Fruit fly (Drosophila melanogaster) whole organism, embryonic: Measurements from ENCODE around the gene Trm7-32.

ENCODE experiments used
- B-H1 ChIP-seq: fragments of 200-800 bp; sonication (Bioruptor generic); IDR thresholded peaks from 3 replicates; pipeline ENCODE4 v1.3.6; 2022; ENCODE audit warnings: missing biosample characterization, missing genetic modification characterization
- CG10979 ChIP-seq: fragments of 200-800 bp; sonication (Bioruptor generic); optimal IDR thresholded peaks from 2 replicates; lab custom pipeline; 2018; ENCODE audit warnings: missing biosample characterization, mild to moderate bottlenecking, missing genetic modification characterization, moderate library complexity
- CG11504 ChIP-seq: fragments of 200-800 bp; sonication (Bioruptor generic); optimal IDR thresholded peaks from 3 replicates; lab custom pipeline; 2019; ENCODE audit warnings: missing biosample characterization, mild to moderate bottlenecking, missing genetic modification characterization, moderate library complexity
- CG12071 ChIP-seq: fragments of 200-800 bp; sonication (Bioruptor generic); optimal IDR thresholded peaks from 3 replicates; lab custom pipeline; 2018; ENCODE audit warnings: missing biosample characterization, mild to moderate bottlenecking, missing genetic modification characterization
- CG12219 ChIP-seq: fragments of 200-800 bp; sonication (Bioruptor generic); optimal IDR thresholded peaks from 3 replicates; lab custom pipeline; 2018; ENCODE audit warnings: missing biosample characterization, mild to moderate bottlenecking, missing genetic modification characterization
- CG13775 ChIP-seq: fragments of 200-800 bp; sonication (Bioruptor generic); optimal IDR thresholded peaks from 3 replicates; lab custom pipeline; 2017; ENCODE audit warnings: missing biosample characterization, mild to moderate bottlenecking, missing genetic modification characterization
- CG14667 ChIP-seq: fragments of 200-800 bp; sonication (Bioruptor generic); IDR thresholded peaks from 2 replicates; pipeline ENCODE4 v1.3.6; 2022; ENCODE audit warnings: missing biosample characterization, missing genetic modification characterization
- CG15514 ChIP-seq: fragments of 200-800 bp; sonication (Bioruptor generic); optimal IDR thresholded peaks from 3 replicates; lab custom pipeline; 2017; ENCODE audit warnings: missing biosample characterization, missing genetic modification characterization, mild to moderate bottlenecking, moderate library complexity, missing genetic modification reagents
- CG1647 ChIP-seq: fragments of 200-800 bp; sonication (Bioruptor generic); optimal IDR thresholded peaks from 3 replicates; lab custom pipeline; 2016; ENCODE audit warnings: missing biosample characterization, missing genetic modification characterization
- CG1832 ChIP-seq: fragments of 200-800 bp; sonication (Bioruptor generic); optimal IDR thresholded peaks from 2 replicates; lab custom pipeline; 2017; ENCODE audit warnings: missing biosample characterization, mild to moderate bottlenecking, missing genetic modification characterization, inconsistent platforms
- CG18476 ChIP-seq: fragments of 200-800 bp; sonication (Bioruptor generic); optimal IDR thresholded peaks from 2 replicates; lab custom pipeline; 2016; ENCODE audit warnings: missing biosample characterization, mild to moderate bottlenecking, missing genetic modification characterization
- CG30020 ChIP-seq: fragments of 200-800 bp; optimal IDR thresholded peaks from 2 replicates; lab custom pipeline; 2019; ENCODE audit warnings: missing biosample characterization, mild to moderate bottlenecking, missing genetic modification characterization, moderate library complexity
- CG30403 ChIP-seq: fragments of 200-800 bp; sonication (Bioruptor generic); optimal IDR thresholded peaks from 3 replicates; lab custom pipeline; 2016; ENCODE audit warnings: missing biosample characterization, missing genetic modification characterization
- CG30431 ChIP-seq: fragments of 200-800 bp; sonication (Bioruptor generic); optimal IDR thresholded peaks from 2 replicates; lab custom pipeline; 2017; ENCODE audit warnings: missing biosample characterization, missing genetic modification characterization
- CG31388 ChIP-seq: fragments of 200-800 bp; sonication (Bioruptor generic); optimal IDR thresholded peaks from 2 replicates; lab custom pipeline; 2016; ENCODE audit warnings: missing biosample characterization, missing genetic modification characterization
- CG3163 ChIP-seq: fragments of 200-800 bp; sonication (Bioruptor generic); optimal IDR thresholded peaks from 3 replicates; lab custom pipeline; 2016; ENCODE audit warnings: missing biosample characterization, missing genetic modification characterization
- CG34422 ChIP-seq: fragments of 200-800 bp; sonication (Bioruptor generic); IDR thresholded peaks from 3 replicates; pipeline ENCODE4 v1.3.6; 2022; ENCODE audit warnings: missing biosample characterization, missing genetic modification characterization
- CG43689 ChIP-seq: fragments of 200-800 bp; sonication (Bioruptor generic); IDR thresholded peaks from 2 replicates; pipeline ENCODE4 v1.3.6; 2022; ENCODE audit warnings: missing biosample characterization, missing genetic modification characterization
- CG6683 ChIP-seq: fragments of 200-800 bp; sonication (Bioruptor generic); optimal IDR thresholded peaks from 2 replicates; lab custom pipeline; 2017; ENCODE audit warnings: missing biosample characterization, mild to moderate bottlenecking, missing genetic modification characterization, missing genetic modification reagents
- CG7271 ChIP-seq: fragments of 200-800 bp; sonication (Bioruptor generic); optimal IDR thresholded peaks from 2 replicates; lab custom pipeline; 2018; ENCODE audit warnings: missing biosample characterization, mild to moderate bottlenecking, missing genetic modification characterization, moderate library complexity
- CG7357 ChIP-seq: fragments of 200-800 bp; sonication (Bioruptor generic); IDR thresholded peaks from 3 replicates; pipeline ENCODE4 v1.3.6; 2022; ENCODE audit warnings: missing biosample characterization, missing genetic modification characterization
- CG7556 ChIP-seq: fragments of 200-800 bp; sonication (Bioruptor generic); optimal IDR thresholded peaks from 2 replicates; lab custom pipeline; 2017; ENCODE audit warnings: missing biosample characterization, mild to moderate bottlenecking, missing genetic modification characterization
- CG9817 ChIP-seq: fragments of 200-800 bp; sonication (Bioruptor generic); optimal IDR thresholded peaks from 2 replicates; lab custom pipeline; 2018; ENCODE audit warnings: missing biosample characterization, mild to moderate bottlenecking, missing genetic modification characterization, moderate library complexity
- CG9876 ChIP-seq: fragments of 200-800 bp; sonication (Bioruptor generic); optimal IDR thresholded peaks from 2 replicates; lab custom pipeline; 2016; ENCODE audit warnings: missing biosample characterization, missing genetic modification characterization
- CHES-1-like ChIP-seq: fragments of 200-800 bp; sonication (Bioruptor generic); optimal IDR thresholded peaks from 2 replicates; lab custom pipeline; 2016; ENCODE audit warnings: missing biosample characterization, missing genetic modification characterization
- CoRest ChIP-seq: fragments of 200-800 bp; sonication (Bioruptor generic); optimal IDR thresholded peaks from 3 replicates; lab custom pipeline; 2018; ENCODE audit warnings: missing biosample characterization, mild to moderate bottlenecking, missing genetic modification characterization, moderate library complexity
- E2f1 ChIP-seq: fragments of 200-800 bp; sonication (Bioruptor generic); IDR thresholded peaks from 2 replicates; pipeline ENCODE4 v1.3.6; 2022; ENCODE audit warnings: missing biosample characterization, missing genetic modification characterization
- Fer3 ChIP-seq: fragments of 200-800 bp; sonication (Bioruptor generic); optimal IDR thresholded peaks from 2 replicates; lab custom pipeline; 2018; ENCODE audit warnings: missing biosample characterization, mild to moderate bottlenecking, missing genetic modification characterization, moderate library complexity
- Gug ChIP-seq: fragments of 200-800 bp; sonication (Bioruptor generic); IDR thresholded peaks from 4 replicates; pipeline ENCODE4 v1.3.6; 2022; ENCODE audit warnings: missing biosample characterization, missing genetic modification characterization
- HmgD ChIP-seq: fragments of 200-800 bp; sonication (Bioruptor generic); optimal IDR thresholded peaks from 3 replicates; lab custom pipeline; 2016; ENCODE audit warnings: missing biosample characterization, missing genetic modification characterization
- Hmr ChIP-seq: fragments of 200-800 bp; sonication (Bioruptor generic); optimal IDR thresholded peaks from 3 replicates; lab custom pipeline; 2017; ENCODE audit warnings: mild to moderate bottlenecking, missing biosample characterization, missing genetic modification reagents, missing genetic modification characterization
- NC2α ChIP-seq: fragments of 200-800 bp; sonication (Bioruptor generic); optimal IDR thresholded peaks from 2 replicates; lab custom pipeline; 2016; ENCODE audit warnings: missing biosample characterization, missing genetic modification characterization
- Nf-YB ChIP-seq: fragments of 200-800 bp; sonication (Bioruptor generic); optimal IDR thresholded peaks from 3 replicates; lab custom pipeline; 2019; ENCODE audit warnings: missing biosample characterization, mild to moderate bottlenecking, missing genetic modification characterization, moderate library complexity
- Sin3A ChIP-seq: fragments of >200 bp; optimal IDR thresholded peaks from 2 replicates; lab custom pipeline; 2018
- Xbp1 ChIP-seq: fragments of 200-800 bp; sonication (Bioruptor generic); optimal IDR thresholded peaks from 3 replicates; lab custom pipeline; 2016; ENCODE audit warnings: missing biosample characterization, mild to moderate bottlenecking, missing genetic modification characterization
- bcd ChIP-seq: fragments of 200-800 bp; sonication (Bioruptor generic); optimal IDR thresholded peaks from 2 replicates; lab custom pipeline; 2017; ENCODE audit warnings: missing biosample characterization, mild to moderate bottlenecking, missing genetic modification characterization
- bsh ChIP-seq, 2 experiments: fragments of 200-800 bp; sonication (Bioruptor generic); optimal IDR thresholded peaks; 2 replicates each; lab custom pipeline; 2017 to 2018; ENCODE audit warnings: mild to moderate bottlenecking in 2 of 2, missing biosample characterization in 2 of 2, missing genetic modification characterization in 2 of 2, moderate library complexity in 1 of 2
- chm ChIP-seq: fragments of 200-800 bp; sonication (Bioruptor generic); IDR thresholded peaks from 2 replicates; pipeline ENCODE4 v1.3.6; 2022; ENCODE audit warnings: missing biosample characterization, missing genetic modification characterization
- dati ChIP-seq: fragments of 200-800 bp; sonication (Bioruptor generic); IDR thresholded peaks from 2 replicates; pipeline ENCODE4 v1.3.6; 2022; ENCODE audit warnings: missing biosample characterization, missing genetic modification characterization
- emc ChIP-seq: fragments of 200-800 bp; sonication (Bioruptor generic); optimal IDR thresholded peaks from 2 replicates; lab custom pipeline; 2016; ENCODE audit warnings: missing biosample characterization, missing genetic modification characterization
- eyg ChIP-seq: fragments of 200-800 bp; sonication (Bioruptor generic); optimal IDR thresholded peaks from 3 replicates; lab custom pipeline; 2016; ENCODE audit warnings: missing biosample characterization, missing genetic modification characterization
- fd64A ChIP-seq: fragments of 200-800 bp; sonication (Bioruptor generic); optimal IDR thresholded peaks from 3 replicates; lab custom pipeline; 2018; ENCODE audit warnings: missing biosample characterization, mild to moderate bottlenecking, missing genetic modification characterization
- h ChIP-seq: fragments of >200 bp; optimal IDR thresholded peaks from 2 replicates; lab custom pipeline; 2017
- insv ChIP-seq, 2 experiments: fragments of 200-800 bp; sonication (Bioruptor generic); optimal IDR thresholded peaks; 3 replicates each; lab custom pipeline; 2016 to 2018; ENCODE audit warnings: missing biosample characterization in 2 of 2, missing genetic modification characterization in 2 of 2
- jigr1 ChIP-seq: fragments of 200-800 bp; sonication (Bioruptor generic); IDR thresholded peaks from 3 replicates; pipeline ENCODE4 v1.3.6; 2022; ENCODE audit warnings: missing biosample characterization, missing genetic modification characterization
- jing ChIP-seq: fragments of 200-800 bp; sonication (Bioruptor generic); optimal IDR thresholded peaks from 2 replicates; lab custom pipeline; 2018; ENCODE audit warnings: missing biosample characterization, mild to moderate bottlenecking, missing genetic modification characterization
- luna ChIP-seq: fragments of 200-800 bp; sonication (Bioruptor generic); optimal IDR thresholded peaks from 2 replicates; lab custom pipeline; 2016; ENCODE audit warnings: missing biosample characterization, missing genetic modification characterization
- pfk ChIP-seq: fragments of 200-800 bp; sonication (Bioruptor generic); optimal IDR thresholded peaks from 2 replicates; lab custom pipeline; 2018; ENCODE audit warnings: missing biosample characterization, mild to moderate bottlenecking, missing genetic modification characterization, moderate library complexity
- rib ChIP-seq: fragments of 200-800 bp; sonication (Bioruptor generic); IDR thresholded peaks from 2 replicates; pipeline ENCODE4 v1.3.6; 2022; ENCODE audit warnings: missing biosample characterization, missing genetic modification characterization
- so ChIP-seq: fragments of 200-800 bp; sonication (Bioruptor generic); IDR thresholded peaks from 3 replicates; pipeline ENCODE4 v1.3.6; 2022; ENCODE audit warnings: missing biosample characterization, missing genetic modification characterization
- tap ChIP-seq: fragments of 200-800 bp; optimal IDR thresholded peaks from 3 replicates; lab custom pipeline; 2019; ENCODE audit warnings: missing biosample characterization, mild to moderate bottlenecking, missing genetic modification characterization, moderate library complexity

Trm7-32 gene

DNA sequence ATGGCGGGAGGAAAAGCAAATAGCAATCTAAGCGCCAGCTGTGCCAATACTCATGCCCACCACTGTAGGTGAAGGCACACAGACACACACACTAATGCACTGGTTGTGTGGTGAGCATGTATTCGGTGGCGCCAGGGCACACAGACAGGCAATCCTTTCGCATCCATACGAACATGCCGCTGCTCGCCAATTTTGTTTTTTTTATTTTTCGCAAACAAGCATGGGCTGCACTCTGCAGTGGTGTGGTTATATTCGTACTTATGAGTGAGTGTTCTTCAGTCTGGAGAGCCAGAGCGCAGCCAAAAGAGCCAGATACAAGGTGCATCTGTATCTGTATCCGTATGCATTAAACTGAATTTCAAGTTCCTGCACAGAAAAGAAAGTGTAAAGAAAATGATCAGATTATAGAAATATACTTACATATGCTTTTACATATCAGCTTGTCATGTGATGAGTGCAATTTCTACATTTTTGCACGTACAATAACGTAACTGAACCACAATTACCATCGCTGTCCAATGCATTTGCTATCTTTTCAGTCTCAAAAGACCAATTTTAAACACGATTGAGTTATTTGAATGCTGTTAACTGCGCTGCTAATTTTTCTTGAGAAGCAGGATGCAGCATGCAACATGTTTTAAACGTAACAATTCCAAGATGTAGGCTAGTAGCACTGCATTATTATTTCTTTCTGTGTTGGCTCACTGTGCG lies 18.8 kb downstream of the Trm7-32 start (continued):
- TF ChIP-seq CG1647 (GFP tag; lab: Kevin White, UChicago), result no peak
- TF ChIP-seq CG3163, result no peak
- no peak for TF ChIP-seq CG43689
- no peak for TF ChIP-seq tap (tag; lab: Kevin White, UChicago)
- no peak for TF ChIP-seq Hmr (GFP tag; lab: Kevin White, UChicago)
- TF ChIP-seq bsh (GFP tag; optimal IDR thresholded peaks at IDR 0.05; lab: Kevin White, UChicago), result peak; percentile 25 to 88
- no peak for TF ChIP-seq insv (GFP tag; optimal IDR thresholded peaks at IDR 0.05; lab: Kevin White, UChicago)
- no peak for TF ChIP-seq Fer3 (tag; lab: Kevin White, UChicago)
- TF ChIP-seq CG12071 (GFP tag; lab: Kevin White, UChicago), result no peak
- TF ChIP-seq CG12219 (GFP tag; lab: Kevin White, UChicago), result peak; percentile 9
- no peak for TF ChIP-seq pfk (GFP tag; lab: Kevin White, UChicago)
- TF ChIP-seq CG18476 (GFP tag; lab: Kevin White, UChicago), result no peak
- TF ChIP-seq CoRest (tag; lab: Kevin White, UChicago), result peak; percentile 8
- no peak for TF ChIP-seq chm (GFP tag; lab: Robert Waterston, UW)
- TF ChIP-seq CG30431, result no peak
- peak; percentile 3 for TF ChIP-seq fd64A (GFP tag; lab: Kevin White, UChicago)
- TF ChIP-seq CHES-1-like (GFP tag; lab: Kevin White, UChicago), result no peak
- TF ChIP-seq eyg (GFP tag; lab: Kevin White, UChicago), result no peak
- TF ChIP-seq jigr1, result no peak
- TF ChIP-seq CG9817 (tag; lab: Kevin White, UChicago), result no peak
- no peak for TF ChIP-seq CG34422 (GFP tag; lab: Robert Waterston, UW)
- 0 out of 2 replicates have a peak, but pooled peaks have one; percentile 31 for TF ChIP-seq rib
- no peak for TF ChIP-seq emc (GFP tag; lab: Kevin White, UChicago)
- no peak for TF ChIP-seq B-H1 (GFP tag; lab: Robert Waterston, UW)
- TF ChIP-seq bcd (GFP tag; lab: Kevin White, UChicago), result peak; percentile 25
- TF ChIP-seq HmgD (GFP tag; lab: Kevin White, UChicago), result no peak
- TF ChIP-seq CG9876 (GFP tag; lab: Kevin White, UChicago), result no peak
- TF ChIP-seq CG15514, result no peak
- TF ChIP-seq h (lab: Kevin White, UChicago), result no peak
- no peak for TF ChIP-seq CG30020 (tag; lab: Kevin White, UChicago)
- peak; percentile 31 for TF ChIP-seq Xbp1 (GFP tag; lab: Kevin White, UChicago)
- no peak for TF ChIP-seq Sin3A
- no peak for TF ChIP-seq Gug
- TF ChIP-seq CG1832, result no peak
- TF ChIP-seq CG30403 (GFP tag; lab: Kevin White, UChicago), result no peak
- TF ChIP-seq E2f1, result 0 out of 2 replicates have a peak, but pooled peaks have one; percentile 17
- no peak for TF ChIP-seq dati (GFP tag; lab: Robert Waterston, UW)
- no peak for TF ChIP-seq CG7271
- TF ChIP-seq CG6683 (GFP tag; lab: Kevin White, UChicago), result no peak
- TF ChIP-seq CG7556 (GFP tag; lab: Kevin White, UChicago), result no peak
- no peak for TF ChIP-seq Nf-YB (GFP tag; lab: Kevin White, UChicago)
- no peak for TF ChIP-seq NC2α (GFP tag; lab: Kevin White, UChicago)
- TF ChIP-seq so (GFP tag; lab: Robert Waterston, UW), result no peak
- TF ChIP-seq CG13775 (GFP tag; lab: Kevin White, UChicago), result no peak
- peak; percentile 39 for TF ChIP-seq CG11504 (tag; lab: Kevin White, UChicago)
- no peak for TF ChIP-seq CG14667 (GFP tag; lab: Robert Waterston, UW)
- TF ChIP-seq CG31388 (GFP tag; lab: Kevin White, UChicago), result no peak
- TF ChIP-seq CG7357 (GFP tag; lab: Robert Waterston, UW), result no peak
- TF ChIP-seq luna (GFP tag; lab: Kevin White, UChicago), result no peak
- TF ChIP-seq CG10979, result peak; percentile 38
- no peak for TF ChIP-seq jing (GFP tag; lab: Kevin White, UChicago)
